Fruit fly (Drosophila melanogaster) ovary, adult (tissue): ENCODE measurements around the gene Ubi-p63E.

Source experiments
- CG17801 ChIP-seq: fragments of 200-800 bp; optimal IDR thresholded peaks from 2 replicates; lab custom pipeline; 2019; ENCODE audit warnings: missing biosample characterization, mild to moderate bottlenecking, missing genetic modification characterization, moderate library complexity; ENCODE audit not compliant: partially characterized antibody

Gene Ubi-p63E

DNA sequence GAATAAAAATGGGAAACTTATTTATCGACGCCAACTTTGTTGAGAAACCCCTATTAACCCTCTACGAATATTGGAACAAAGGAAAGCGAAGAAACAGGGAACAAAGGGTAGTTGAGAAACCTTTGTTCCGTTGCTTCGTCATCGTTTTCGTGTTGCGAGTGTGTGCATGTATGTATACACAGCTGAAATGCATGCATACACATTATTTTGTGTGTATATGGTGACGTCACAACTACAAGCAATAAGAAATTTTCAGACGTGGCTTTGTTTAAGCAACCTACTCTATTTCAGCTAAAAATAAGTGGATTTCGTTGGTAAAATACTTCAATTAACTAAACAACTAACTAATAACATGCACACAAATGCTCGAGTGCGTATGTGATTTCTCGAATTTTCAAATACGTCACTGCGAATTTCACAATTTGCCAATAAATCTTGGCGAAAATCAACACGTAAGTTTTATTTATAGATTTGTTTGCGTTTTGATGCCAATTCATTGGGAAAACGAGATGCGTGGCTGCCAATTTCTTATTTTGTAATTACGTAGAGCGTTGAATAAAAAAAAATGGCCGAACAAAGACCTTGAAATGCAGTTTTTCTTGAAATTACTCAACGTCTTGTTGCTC, 1.0 kb downstream of the Ubi-p63E start:
- TF ChIP-seq CG17801, result peak; percentile 56

DNA sequence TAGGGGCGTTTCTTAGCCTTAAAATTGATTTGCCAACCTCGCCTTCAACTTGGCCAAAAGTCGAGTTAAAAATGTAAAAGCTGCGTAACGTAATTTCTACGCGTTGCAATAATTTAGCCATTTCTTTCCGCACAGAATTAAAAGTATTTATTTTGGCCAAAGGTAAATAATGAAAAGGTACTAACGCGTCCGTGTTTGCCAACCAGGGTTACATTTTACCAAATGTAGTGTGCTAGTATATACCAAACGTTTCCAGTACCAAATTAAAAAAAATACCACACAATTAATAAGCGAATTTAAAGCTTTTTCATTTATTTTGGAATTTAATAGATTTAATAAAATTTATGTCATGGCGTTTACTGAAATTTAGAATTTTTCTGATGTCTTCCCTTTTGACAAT, 4.0 kb downstream of the Ubi-p63E start, which contains the start of gene Ccz1:
Gene Ccz1, minus strand, starts transcription at position 179 of the 400 bp plus-strand sequence.
- no peak for TF ChIP-seq CG17801

DNA sequence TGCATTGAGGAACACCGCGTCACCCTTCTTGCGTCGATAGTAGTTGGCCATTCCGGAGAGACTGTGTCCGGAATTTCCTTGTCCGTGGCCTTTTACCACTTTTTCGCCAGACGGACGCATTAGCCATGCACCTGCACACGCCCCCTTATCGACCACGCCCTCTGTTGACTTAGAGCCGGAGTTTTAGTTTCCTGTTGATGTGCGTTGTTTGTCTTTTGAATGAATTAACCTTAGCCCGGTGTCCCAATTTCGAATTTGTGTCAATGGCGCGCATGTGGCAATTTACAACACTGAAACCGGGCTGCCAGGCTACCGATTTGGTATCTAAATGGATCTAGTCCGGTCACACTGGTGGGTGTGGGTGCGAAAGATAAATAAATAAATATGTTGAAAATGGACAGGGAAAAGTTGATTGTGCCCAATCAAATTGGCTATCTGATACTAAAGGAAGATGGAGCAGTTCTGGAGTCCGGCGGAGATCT, 6.4 kb downstream of the Ubi-p63E start, which contains the start of the genes Gr63a and Lamtor4:
Gene Gr63a, minus strand, starts transcription at position 51 of the 482 bp plus-strand sequence.
Gene Lamtor4, plus strand, starts transcription at position 348 of the 482 bp plus-strand sequence.
- TF ChIP-seq CG17801, result no peak

DNA sequence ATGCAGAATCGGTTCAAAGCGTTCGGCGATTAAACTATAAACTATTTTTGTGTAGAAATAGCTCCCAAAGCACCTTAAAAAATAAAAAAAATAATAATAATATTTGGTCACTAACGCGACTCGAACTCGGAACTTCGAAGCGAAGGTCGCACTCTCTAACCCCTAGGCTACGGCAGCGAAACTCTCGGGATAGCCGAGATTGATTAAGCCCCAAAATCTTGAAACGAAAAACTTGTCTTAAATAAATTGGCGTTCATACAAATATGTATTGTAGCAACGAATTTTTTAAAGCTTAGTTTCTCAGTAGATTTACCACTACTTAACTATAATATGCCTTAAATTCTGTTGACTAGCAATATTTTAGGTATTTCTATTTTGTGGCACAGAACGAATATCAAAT, 8.6 kb downstream of the Ubi-p63E start:
- TF ChIP-seq CG17801, result no peak

DNA sequence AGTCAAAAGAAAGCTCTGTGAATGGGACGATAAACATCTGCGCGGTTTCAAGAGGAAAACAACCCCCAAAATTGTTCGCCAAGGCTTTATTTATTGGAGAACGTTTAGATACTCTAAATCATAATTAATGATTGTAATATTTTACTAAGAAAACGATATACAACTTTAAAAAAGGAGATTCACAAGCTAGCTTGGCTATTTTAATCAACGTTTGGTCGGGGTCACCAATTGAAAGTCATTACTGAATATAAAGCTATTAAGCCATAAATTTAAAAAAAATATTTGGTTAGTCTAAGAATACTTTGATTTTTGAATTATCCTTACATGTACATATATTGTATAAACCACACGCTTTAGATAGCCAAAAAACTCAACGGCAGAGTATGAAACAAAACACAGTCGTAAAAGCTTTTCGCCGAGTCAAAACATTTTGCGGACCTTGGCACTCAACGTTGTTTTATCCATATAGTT, 10.8 kb downstream of the Ubi-p63E start, which contains the start of gene Fie:
Gene Fie, plus strand, starts transcription at position 421 of the 471 bp plus-strand sequence.
- no peak for TF ChIP-seq CG17801

DNA sequence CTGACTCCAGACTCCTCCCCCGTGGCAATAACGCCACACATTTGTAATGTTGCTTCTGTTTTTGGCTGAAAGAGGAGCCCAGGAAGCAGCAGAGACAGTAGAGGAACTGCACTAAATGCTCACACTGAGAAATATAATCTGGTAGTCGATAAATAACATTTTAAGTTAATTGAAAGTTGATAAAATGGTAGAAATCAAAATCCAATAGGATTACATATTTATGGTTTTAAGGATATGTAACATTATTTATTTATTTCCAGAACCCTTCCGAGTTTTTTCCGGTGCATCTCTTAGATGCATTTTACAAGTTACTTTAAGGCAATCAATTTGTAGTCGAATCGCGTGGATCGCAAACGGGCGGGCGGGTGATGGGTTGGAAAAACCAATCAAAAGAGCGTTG, 12.1 kb downstream of the Ubi-p63E start:
- no peak for TF ChIP-seq CG17801

DNA sequence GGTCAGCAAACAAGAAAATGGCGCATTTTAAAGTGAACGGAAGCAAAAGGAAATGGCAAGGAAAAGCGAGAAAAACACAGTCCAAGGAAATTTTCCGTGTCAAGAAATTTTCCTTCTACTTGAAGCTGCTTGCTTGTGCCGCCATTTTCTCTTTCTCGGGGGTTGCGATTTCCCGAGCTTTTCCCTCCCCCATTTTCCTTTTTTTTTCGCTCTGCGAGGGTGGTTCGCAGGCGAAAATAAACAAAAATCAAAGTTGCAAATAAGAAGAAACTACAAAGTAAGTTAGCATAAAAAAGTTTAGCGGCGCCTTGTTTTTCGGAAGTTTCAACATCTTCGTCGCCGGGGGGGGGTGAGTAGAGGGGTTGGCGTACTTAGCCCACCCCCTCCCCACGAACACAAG, 15.6 kb downstream of the Ubi-p63E start:
- TF ChIP-seq CG17801, result no peak

DNA sequence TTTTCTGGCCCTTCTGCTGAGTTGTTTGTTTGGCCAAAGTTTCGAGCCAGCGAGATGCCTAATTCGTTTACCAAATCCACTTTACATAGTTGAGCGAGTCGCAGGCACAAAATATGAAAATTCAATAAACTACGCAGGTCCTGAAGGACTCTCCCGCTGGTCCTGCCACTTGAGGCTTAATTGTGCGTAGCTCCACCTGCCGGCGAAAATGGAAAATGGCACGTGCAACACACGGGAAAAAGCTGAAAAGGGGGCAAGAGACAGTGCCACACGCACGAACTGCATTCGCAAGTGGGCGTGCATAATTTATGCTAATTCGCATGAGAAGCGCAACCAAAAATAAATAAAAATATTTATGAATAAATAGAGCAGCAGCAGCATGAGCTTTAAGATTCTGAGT, 17.1 kb downstream of the Ubi-p63E start:
- TF ChIP-seq CG17801, result no peak

DNA sequence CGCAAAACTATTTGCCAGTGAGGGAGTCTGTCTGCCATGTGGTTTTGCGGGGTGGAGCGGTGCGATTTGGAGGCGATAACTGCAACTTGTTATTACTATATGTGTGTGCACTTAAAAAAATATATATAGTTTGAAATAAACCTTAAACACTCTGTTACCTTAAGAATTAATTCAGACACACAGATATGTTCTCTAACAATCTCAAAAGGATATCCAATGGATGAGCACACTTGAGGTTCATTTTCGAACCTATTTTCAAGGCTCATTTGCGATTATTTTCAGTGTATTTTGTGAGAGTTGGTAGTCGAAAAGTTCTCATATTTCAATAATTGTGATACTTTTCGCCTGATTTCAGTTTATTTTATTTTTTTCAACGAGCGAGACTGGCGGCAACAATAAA, 20.9 kb downstream of the Ubi-p63E start:
- no peak for TF ChIP-seq CG17801

DNA sequence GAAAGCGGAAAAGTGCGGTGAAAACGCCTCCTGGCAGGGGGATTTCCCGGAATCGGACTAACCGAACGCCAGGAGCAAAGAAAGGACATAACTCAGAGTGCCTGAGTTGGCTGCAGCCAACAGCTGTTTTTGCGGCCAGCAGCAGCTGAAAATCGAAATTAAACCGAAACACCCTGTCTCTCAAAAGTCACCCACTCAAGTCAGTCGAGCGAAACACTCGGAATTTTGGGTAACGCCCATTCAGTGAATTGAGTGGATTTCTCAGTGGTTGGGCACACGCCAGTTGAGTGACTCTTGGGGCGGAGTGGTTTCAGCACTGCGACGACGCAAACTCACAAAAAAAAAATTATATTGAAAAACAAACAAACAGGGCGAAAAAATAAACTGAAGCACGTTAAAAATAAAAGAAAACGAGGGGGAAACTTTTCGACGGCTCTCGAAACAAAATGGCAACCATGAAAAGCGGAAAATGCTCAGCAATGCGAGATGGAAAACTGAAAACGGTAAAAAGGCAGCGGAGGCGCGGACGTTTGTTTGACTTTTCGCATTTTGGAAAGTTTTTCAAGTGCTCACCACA, 24.2 kb downstream of the Ubi-p63E start:
- TF ChIP-seq CG17801, result no peak

DNA sequence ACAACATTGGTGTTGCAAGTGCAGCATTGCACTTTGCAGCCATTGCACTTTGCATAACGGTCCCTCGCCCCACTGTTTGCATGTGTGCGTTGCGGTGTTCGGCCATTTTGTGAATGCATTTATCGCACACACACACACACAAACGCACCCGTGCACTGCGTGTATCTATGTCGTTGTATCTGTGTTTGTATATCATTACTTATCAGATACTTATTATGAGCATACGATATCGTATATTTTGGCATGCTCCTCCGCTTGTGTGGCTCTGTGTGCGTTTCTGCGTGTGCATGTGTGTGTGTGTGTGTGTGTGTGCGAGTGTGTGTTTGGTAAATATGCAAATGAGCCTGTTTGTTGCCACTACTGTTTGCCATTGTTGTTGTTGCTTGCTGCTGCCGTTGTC, 26.1 kb downstream of the Ubi-p63E start:
- TF ChIP-seq CG17801, result no peak

DNA sequence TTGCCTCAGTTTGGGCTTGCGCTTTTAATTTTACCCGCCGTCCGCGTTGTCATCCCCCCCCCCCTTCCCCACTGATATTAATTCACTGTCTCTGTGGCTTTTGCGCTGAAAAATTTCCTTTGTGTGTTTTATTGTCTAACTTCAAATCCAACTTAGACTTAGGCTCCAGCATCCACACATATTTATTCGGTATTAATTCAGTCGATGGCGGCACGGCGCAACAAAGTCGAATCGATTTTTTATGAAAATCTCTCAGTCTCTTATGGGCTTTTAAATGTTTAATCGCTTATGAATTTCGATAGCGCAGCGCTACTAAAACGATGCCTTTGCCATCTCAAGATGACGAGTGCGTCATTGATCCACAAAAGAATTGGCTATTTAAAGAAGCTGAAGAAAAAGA, 27.0 kb downstream of the Ubi-p63E start:
- no peak for TF ChIP-seq CG17801

DNA sequence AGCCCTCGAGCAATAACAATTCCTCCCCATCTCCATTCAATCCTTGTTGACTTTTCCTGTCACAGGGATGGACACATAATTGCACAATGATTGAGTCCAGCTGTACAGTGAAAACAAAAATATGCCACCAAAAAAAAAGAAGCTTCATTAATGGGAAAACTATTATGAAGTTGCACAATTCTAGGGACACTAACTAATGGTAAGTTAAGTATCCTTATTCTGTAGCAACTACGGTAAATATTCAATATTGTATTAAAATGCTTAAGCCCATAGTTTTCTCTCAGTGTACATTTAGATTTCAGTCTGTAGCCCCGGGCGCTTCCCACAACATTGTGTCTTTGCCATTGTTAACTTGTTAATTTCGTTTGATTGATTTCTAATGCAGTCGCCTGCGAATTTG, 28.0 kb downstream of the Ubi-p63E start:
- no peak for TF ChIP-seq CG17801

DNA sequence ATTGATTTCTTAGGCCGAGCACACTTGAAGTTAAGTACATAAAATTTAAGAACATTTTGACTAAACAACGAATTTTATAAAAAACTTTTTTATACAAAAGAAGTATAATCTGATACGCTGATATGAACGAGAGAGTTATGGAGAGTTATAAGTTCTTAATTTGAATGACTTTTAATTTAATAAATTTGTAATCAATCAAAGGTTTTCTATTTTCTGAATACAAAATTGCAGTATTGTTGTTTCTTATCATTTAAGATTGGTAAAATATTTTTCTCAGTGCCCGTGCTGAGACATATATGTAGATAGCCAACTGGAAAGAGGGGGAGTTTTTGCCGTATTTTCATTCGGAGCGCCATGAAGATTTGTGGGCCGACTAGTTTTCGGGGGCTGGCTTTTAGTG, 29.9 kb downstream of the Ubi-p63E start:
- TF ChIP-seq CG17801, result no peak

DNA sequence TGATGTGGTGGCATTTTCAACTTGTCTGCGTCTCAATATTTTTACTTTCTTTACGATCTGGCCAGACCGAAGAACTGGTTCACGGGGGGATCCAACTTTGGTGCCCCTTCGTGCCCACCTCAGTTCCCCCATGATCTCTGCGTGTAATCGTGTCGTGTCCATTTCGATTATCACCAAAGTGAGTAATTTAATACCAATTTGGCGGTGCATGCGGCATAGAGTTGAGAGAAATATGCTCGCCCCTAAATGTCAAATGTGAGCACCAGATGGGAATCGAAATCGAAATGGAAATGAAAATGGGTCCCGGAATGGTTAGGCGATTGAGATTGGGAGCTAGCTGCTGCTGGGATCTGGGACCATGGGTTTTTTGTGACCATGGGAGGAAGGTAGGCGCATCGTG, 31.7 kb downstream of the Ubi-p63E start:
- TF ChIP-seq CG17801, result no peak

DNA sequence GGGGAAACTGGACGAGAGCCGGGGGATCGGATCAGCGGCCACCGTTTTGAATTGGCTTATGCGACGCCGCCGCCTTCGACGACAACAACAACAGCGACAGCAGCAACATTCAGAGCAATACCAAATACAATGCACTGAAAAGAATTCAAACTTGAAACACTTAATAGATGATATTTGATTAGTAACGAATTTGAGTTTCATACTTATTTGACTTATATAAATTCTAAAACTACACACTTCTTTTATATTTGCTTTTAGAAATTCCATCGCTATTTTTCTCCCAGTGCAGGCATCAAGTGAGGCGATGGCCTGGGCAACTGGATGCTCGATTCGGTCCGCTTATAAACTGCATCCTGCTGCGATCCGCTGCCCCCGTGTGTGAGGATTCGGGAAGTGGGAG, 35.0 kb downstream of the Ubi-p63E start:
- TF ChIP-seq CG17801, result no peak

DNA sequence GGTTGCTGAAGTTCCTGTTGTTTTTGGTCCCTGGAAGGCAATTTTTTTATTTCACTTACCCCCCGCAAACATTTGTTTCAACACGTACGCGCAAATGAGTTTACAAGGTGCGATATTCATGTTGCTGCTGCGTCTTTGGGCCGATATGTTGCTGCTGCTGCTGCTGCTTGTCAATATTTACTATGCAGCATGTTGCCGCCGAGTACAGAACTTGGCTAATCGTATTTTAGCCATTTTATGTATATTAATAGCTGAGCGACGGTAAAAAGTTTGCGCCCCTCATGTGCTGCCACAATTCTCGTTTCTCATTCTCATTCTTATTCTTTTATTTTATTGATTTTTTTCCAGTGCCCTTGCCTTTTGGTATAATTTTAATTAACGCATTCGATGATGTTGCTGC, 36.6 kb downstream of the Ubi-p63E start:
- TF ChIP-seq CG17801, result no peak

DNA sequence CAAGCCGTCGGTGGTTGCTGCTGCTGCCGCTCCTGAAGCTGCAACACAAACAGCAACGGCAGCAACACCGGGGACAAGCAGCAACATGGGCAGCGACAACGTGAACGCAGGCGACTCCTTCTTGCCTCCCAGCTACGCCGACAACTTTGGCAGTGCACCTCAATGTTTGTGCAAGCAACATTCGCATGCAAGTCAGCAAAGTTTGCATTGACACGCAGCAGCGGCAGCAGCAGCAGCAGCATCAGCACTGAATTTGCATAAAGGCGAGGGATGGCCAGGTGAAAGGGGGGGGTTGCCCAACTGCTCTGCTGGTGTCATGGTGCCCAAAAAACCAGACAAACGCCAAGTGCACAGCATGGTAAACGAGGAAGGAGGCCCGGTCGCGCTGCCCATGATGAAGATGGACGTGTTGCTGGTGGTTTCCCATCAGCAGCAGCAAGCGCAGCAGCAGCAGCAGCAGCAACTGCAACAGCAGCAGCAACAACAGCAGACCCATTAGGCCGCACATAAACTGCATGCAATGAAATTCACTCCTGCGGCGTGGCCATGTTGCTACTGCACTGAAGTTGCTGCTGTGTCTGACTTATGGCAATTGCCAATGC, 37.6 kb downstream of the Ubi-p63E start:
- no peak for TF ChIP-seq CG17801
